Fruit fly (Drosophila melanogaster) whole organism, adult: Measurements from ENCODE around the gene OdsH.

Experiments used
- CG11617 ChIP-seq: fragments of 200-800 bp; sonication (Bioruptor generic); optimal IDR thresholded peaks from 2 replicates; lab custom pipeline; 2017; ENCODE audit warnings: mild to moderate bottlenecking, missing biosample characterization, missing genetic modification reagents, missing genetic modification characterization
- CG12768 ChIP-seq: fragments of 200-800 bp; sonication (Bioruptor generic); optimal IDR thresholded peaks from 2 replicates; lab custom pipeline; 2017; ENCODE audit warnings: missing biosample characterization, missing genetic modification characterization, mild to moderate bottlenecking, moderate library complexity, missing genetic modification reagents
- CG14711 ChIP-seq: fragments of 200-800 bp; sonication (Bioruptor generic); optimal IDR thresholded peaks from 2 replicates; lab custom pipeline; 2018; ENCODE audit warnings: missing biosample characterization, mild to moderate bottlenecking, missing genetic modification characterization, moderate library complexity
- CG1620 ChIP-seq: fragments of 200-800 bp; sonication (Bioruptor generic); optimal IDR thresholded peaks from 2 replicates; lab custom pipeline; 2016; ENCODE audit warnings: missing biosample characterization, missing genetic modification characterization
- CG33017 ChIP-seq: fragments of 200-800 bp; sonication (Bioruptor generic); optimal IDR thresholded peaks from 2 replicates; lab custom pipeline; 2018; ENCODE audit warnings: missing biosample characterization, mild to moderate bottlenecking, missing genetic modification characterization, moderate library complexity
- CG5204 ChIP-seq: fragments of 200-800 bp; sonication (Bioruptor generic); optimal IDR thresholded peaks from 2 replicates; lab custom pipeline; 2016; ENCODE audit warnings: missing biosample characterization, missing genetic modification characterization
- CG7045 ChIP-seq: fragments of 200-800 bp; sonication (Bioruptor generic); optimal IDR thresholded peaks from 2 replicates; lab custom pipeline; 2017; ENCODE audit warnings: missing biosample characterization, mild to moderate bottlenecking, missing genetic modification characterization
- CG7101 ChIP-seq: fragments of 200-800 bp; sonication (Bioruptor generic); optimal IDR thresholded peaks from 2 replicates; lab custom pipeline; 2018; ENCODE audit warnings: missing biosample characterization, mild to moderate bottlenecking, missing genetic modification characterization, moderate library complexity
- Clk ChIP-seq: fragments of 200-800 bp; sonication (Bioruptor generic); optimal IDR thresholded peaks from 2 replicates; lab custom pipeline; 2017; ENCODE audit warnings: missing biosample characterization, missing genetic modification characterization
- Crg-1 ChIP-seq: fragments of 200-800 bp; sonication (Bioruptor generic); optimal IDR thresholded peaks from 2 replicates; lab custom pipeline; 2016; ENCODE audit warnings: missing biosample characterization, missing genetic modification characterization
- Hr96 ChIP-seq: fragments of 200-800 bp; sonication (Bioruptor generic); optimal IDR thresholded peaks from 2 replicates; lab custom pipeline; 2016; ENCODE audit warnings: missing biosample characterization, missing genetic modification characterization
- Mnt ChIP-seq: fragments of 200-800 bp; sonication (Bioruptor generic); optimal IDR thresholded peaks from 2 replicates; lab custom pipeline; 2016; ENCODE audit warnings: missing biosample characterization, mild to moderate bottlenecking, missing genetic modification characterization
- bab1 ChIP-seq: fragments of 200-800 bp; sonication (Bioruptor generic); optimal IDR thresholded peaks from 3 replicates; lab custom pipeline; 2019; ENCODE audit warnings: missing biosample characterization, mild to moderate bottlenecking, missing genetic modification characterization, moderate library complexity
- cic ChIP-seq: fragments of 200-800 bp; sonication (Bioruptor generic); optimal IDR thresholded peaks from 2 replicates; lab custom pipeline; 2017; ENCODE audit warnings: missing biosample characterization, mild to moderate bottlenecking, missing genetic modification characterization, moderate library complexity
- cnc ChIP-seq, 2 experiments: fragments of >200 bp; optimal IDR thresholded peaks; 2 replicates each; lab custom pipeline; 2017
- kay ChIP-seq: fragments of 200-800 bp; sonication (Bioruptor generic); peaks from one replicate; lab custom pipeline; 2016; ENCODE audit warnings: missing biosample characterization, missing genetic modification characterization, borderline replicate concordance
- ovo ChIP-seq: fragments of 200-800 bp; sonication (Bioruptor generic); optimal IDR thresholded peaks from 2 replicates; lab custom pipeline; 2016; ENCODE audit warnings: missing biosample characterization, missing genetic modification characterization
- pad ChIP-seq: fragments of 200-800 bp; sonication (Bioruptor generic); optimal IDR thresholded peaks from 3 replicates; lab custom pipeline; 2017; ENCODE audit warnings: missing biosample characterization, missing genetic modification characterization, mild to moderate bottlenecking, moderate library complexity, missing genetic modification reagents
- tj ChIP-seq: fragments of 200-800 bp; sonication (Bioruptor generic); optimal IDR thresholded peaks from 3 replicates; lab custom pipeline; 2017; ENCODE audit warnings: missing biosample characterization, mild to moderate bottlenecking, missing genetic modification characterization, moderate library complexity
- toe ChIP-seq: fragments of 200-800 bp; sonication (Bioruptor generic); optimal IDR thresholded peaks from 2 replicates; lab custom pipeline; 2016; ENCODE audit warnings: missing biosample characterization, missing genetic modification characterization

The OdsH gene

DNA sequence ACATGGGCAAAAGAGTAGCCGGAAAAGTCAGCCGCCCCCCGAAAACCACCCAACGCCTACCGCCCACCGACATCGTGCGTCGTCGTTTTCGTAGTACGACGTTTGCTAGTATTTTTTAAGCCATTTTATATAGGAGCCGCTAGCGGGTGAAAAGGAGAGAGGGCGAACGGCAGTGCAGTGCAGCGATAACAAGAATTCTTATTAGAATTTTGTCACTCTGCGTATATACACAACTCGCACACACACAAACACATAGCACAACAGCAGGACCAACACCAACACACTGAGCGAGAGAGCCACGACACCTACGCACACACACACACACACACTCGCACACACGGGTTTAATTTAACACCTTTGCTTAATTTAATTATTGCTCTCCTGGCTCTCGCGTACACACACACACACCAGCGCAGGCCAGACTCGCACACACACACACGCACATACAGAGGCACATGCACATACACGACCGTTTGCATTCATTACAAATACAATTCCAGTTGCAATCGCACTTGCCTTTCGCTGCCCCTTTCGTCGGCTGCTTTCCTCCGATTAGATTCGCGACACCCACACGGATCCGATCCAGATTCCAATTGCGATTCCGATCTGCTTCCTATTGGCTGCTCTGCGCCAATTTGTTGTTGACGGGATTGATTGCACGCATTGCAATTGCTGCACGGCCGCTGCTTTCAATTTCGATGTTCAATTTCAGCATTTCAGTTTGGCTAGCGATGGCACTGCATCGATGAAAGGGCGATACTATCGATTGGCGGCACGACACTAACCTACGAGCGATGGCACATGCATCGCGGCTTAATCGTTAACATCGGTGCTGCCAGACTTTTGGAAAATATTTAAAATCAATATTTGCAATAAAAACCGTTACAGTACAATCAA is 36.2 kb downstream of the OdsH start, which contains the start of gene Socs16D:
TSS of gene Socs16D (minus strand) at position 758 of the 897 bp plus-strand sequence.
- TF ChIP-seq pad (GFP tag; lab: Kevin White, UChicago) (peak; percentile 45), Hr96 (GFP tag; lab: Kevin White, UChicago) (peak; percentile 36), CG5204 (no peak), CG1620 (GFP tag; lab: Kevin White, UChicago) (peak; percentile 77), ovo (GFP tag; lab: Kevin White, UChicago) (peak; percentile 64), Clk (no peak), CG14711 (peak; percentile 24), bab1 (peak; percentile 80), CG12768 (GFP tag; lab: Kevin White, UChicago) (peak; percentile 25), CG7101 (tag; lab: Kevin White, UChicago) (peak; percentile 43), CG7045 (GFP tag; lab: Kevin White, UChicago) (no peak), Crg-1 (GFP tag; lab: Kevin White, UChicago) (peak; percentile 56), cnc (optimal IDR thresholded peaks at IDR 0.05; lab: Kevin White, UChicago) (no peak), Mnt (peak; percentile 44), CG11617 (GFP tag; lab: Kevin White, UChicago) (peak; percentile 3), cic (GFP tag; lab: Kevin White, UChicago) (peak; percentile 90), CG33017 (tag; lab: Kevin White, UChicago) (no peak), kay (no peak), tj (GFP tag; lab: Kevin White, UChicago) (peak; percentile 65), toe (GFP tag; lab: Kevin White, UChicago) (peak; percentile 33)

DNA sequence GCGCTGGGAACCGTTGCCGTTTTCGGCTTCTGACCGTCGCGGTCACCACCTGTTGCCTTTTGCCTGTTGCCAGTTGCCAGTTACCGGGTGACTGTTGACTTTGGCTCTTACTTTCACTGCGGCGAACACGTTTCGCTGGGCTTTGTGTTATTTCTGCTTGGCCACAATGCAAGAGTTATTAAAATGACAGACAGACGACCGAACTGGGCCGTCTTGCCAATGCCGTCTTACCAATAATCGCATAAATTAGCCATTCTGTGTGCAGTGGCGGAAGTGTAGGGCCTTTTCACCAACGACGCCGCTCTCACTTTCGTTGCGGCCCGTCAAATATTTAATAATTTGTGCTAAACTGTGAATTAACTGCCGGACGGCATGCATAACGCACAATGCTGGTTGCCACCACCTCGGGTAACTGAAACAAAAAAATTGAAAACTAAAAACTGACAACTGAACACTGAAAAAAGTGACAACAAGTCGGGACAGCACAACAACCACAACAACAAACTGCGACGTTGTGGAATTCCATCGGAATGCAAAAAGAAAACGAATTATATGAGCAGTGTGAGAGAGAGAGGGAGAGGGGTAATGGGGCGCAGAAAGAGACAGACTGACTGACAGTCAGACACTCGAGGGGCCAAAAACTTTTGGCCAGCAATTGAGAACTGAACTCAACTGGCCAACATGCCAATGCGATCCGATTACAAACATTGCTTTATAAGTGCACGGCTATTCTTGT is 37.7 kb downstream of the OdsH start:
- no peak for TF ChIP-seq CG11617 (GFP tag; lab: Kevin White, UChicago)
- TF ChIP-seq tj (GFP tag; lab: Kevin White, UChicago), result peak; percentile 96

dm6 chrX:17829083-17829997 is 38.5 kb downstream of the OdsH start:
- TF ChIP-seq CG14711 (peak; percentile 49), tj (GFP tag; lab: Kevin White, UChicago) (no peak), CG7101 (tag; lab: Kevin White, UChicago) (peak; percentile 49), CG1620 (GFP tag; lab: Kevin White, UChicago) (peak; percentile 9), CG5204 (no peak), bab1 (peak; percentile 89), pad (GFP tag; lab: Kevin White, UChicago) (peak; percentile 43), CG11617 (GFP tag; lab: Kevin White, UChicago) (peak; percentile 27)

DNA sequence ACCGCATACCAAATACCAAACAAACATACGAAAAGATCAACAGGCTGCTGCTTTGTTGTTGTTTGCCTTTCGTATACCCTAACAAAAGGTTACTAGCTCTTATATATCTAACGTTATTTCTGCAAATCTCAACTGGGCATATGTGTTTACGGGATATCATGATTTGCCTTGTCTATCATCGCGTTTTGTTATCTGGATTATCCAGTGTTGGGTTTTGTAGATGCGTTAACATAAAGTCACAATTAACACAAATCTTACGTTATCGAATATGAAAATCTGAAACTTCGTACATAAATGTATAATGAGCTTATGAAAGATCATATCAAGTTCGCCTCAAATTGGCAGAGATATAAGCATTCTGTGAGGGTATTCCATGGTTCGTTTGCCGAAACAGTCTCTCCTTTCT is 39.4 kb downstream of the OdsH start:
- no peak for TF ChIP-seq toe (GFP tag; lab: Kevin White, UChicago)
- no peak for TF ChIP-seq CG33017 (tag; lab: Kevin White, UChicago)
- TF ChIP-seq cnc (optimal IDR thresholded peaks at IDR 0.05; lab: Kevin White, UChicago), result no peak
- no peak for TF ChIP-seq bab1
- no peak for TF ChIP-seq CG11617 (GFP tag; lab: Kevin White, UChicago)
- TF ChIP-seq CG1620 (GFP tag; lab: Kevin White, UChicago), result no peak
- no peak for TF ChIP-seq kay
- TF ChIP-seq Crg-1 (GFP tag; lab: Kevin White, UChicago), result no peak

dm6 chrX:17830644-17831043 is 39.8 kb downstream of the OdsH start, which contains the start of gene CG6398:
TSS of gene CG6398 (plus strand) at chrX:17830828.
- TF ChIP-seq bab1 (peak; percentile 17), CG1620 (GFP tag; lab: Kevin White, UChicago) (peak; percentile 25), toe (GFP tag; lab: Kevin White, UChicago) (no peak), kay (no peak), tj (GFP tag; lab: Kevin White, UChicago) (peak; percentile 86), Crg-1 (GFP tag; lab: Kevin White, UChicago) (no peak), CG11617 (GFP tag; lab: Kevin White, UChicago) (no peak), CG7045 (GFP tag; lab: Kevin White, UChicago) (no peak), cic (GFP tag; lab: Kevin White, UChicago) (no peak), CG12768 (GFP tag; lab: Kevin White, UChicago) (no peak), pad (GFP tag; lab: Kevin White, UChicago) (peak; percentile 14), CG33017 (tag; lab: Kevin White, UChicago) (no peak)
